Fruit fly (Drosophila melanogaster) whole organism, prepupa: Measurements from ENCODE around the gene Hcs.

Experiments
- CG10631 ChIP-seq: fragments of 200-800 bp; sonication (Bioruptor generic); optimal IDR thresholded peaks from 2 replicates; lab custom pipeline; 2016; ENCODE audit warnings: missing biosample characterization, missing genetic modification characterization
- CG11294 ChIP-seq: fragments of 200-800 bp; sonication (Bioruptor generic); IDR thresholded peaks from 2 replicates; pipeline ENCODE4 v1.3.6; 2022; ENCODE audit warnings: missing biosample characterization, missing genetic modification characterization
- CG8319 ChIP-seq: fragments of 200-800 bp; sonication (Bioruptor generic); optimal IDR thresholded peaks from 3 replicates; lab custom pipeline; 2016; ENCODE audit warnings: missing biosample characterization, missing genetic modification characterization
- Gug ChIP-seq: fragments of 200-800 bp; sonication (Bioruptor generic); IDR thresholded peaks from 2 replicates; pipeline ENCODE4 v1.3.6; 2022; ENCODE audit warnings: missing biosample characterization, missing genetic modification characterization
- Hr38 ChIP-seq: sonication (Bioruptor generic); optimal IDR thresholded peaks from 2 replicates; lab custom pipeline; 2016; ENCODE audit warnings: missing biosample characterization, missing genetic modification characterization
- OdsH ChIP-seq: fragments of 200-800 bp; sonication (Bioruptor generic); optimal IDR thresholded peaks from 3 replicates; lab custom pipeline; 2016; ENCODE audit warnings: missing biosample characterization, missing genetic modification characterization
- Sox15 ChIP-seq: fragments of 200-800 bp; sonication (Bioruptor generic); optimal IDR thresholded peaks from 3 replicates; lab custom pipeline; 2016; ENCODE audit warnings: missing biosample characterization, missing genetic modification characterization
- dac ChIP-seq: fragments of 200-800 bp; sonication (Bioruptor generic); optimal IDR thresholded peaks from 2 replicates; lab custom pipeline; 2017; ENCODE audit warnings: missing biosample characterization, mild to moderate bottlenecking, missing genetic modification characterization
- esn ChIP-seq: fragments of 200-800 bp; sonication (Bioruptor generic); optimal IDR thresholded peaks from 2 replicates; lab custom pipeline; 2016; ENCODE audit warnings: missing biosample characterization, mild to moderate bottlenecking, missing genetic modification characterization, moderate library complexity
- svp ChIP-seq: fragments of 200-800 bp; sonication (Bioruptor generic); peaks from one replicate; lab custom pipeline; 2016; ENCODE audit warnings: missing biosample characterization, missing genetic modification characterization

dm6 chr3R:5474551-5474950 lies at the start of gene Hcs, which contains the start of the genes CG45100 and HDAC3:
- TF ChIP-seq OdsH (GFP tag; lab: Kevin White, UChicago) (no peak), Sox15 (no peak), CG8319 (GFP tag; lab: Kevin White, UChicago) (no peak), Hr38 (no peak), Gug (no peak), esn (GFP tag; lab: Kevin White, UChicago) (peak; percentile 61), CG11294 (GFP tag; lab: Robert Waterston, UW) (no peak), CG10631 (GFP tag; lab: Kevin White, UChicago) (no peak), svp (GFP tag; lab: Kevin White, UChicago) (no peak), dac (GFP tag; lab: Kevin White, UChicago) (no peak)
